Fruit fly (Drosophila melanogaster) whole organism, embryonic: ENCODE data around the gene CG13667.

Experiments used
- CG12104 ChIP-seq: fragments of 200-800 bp; sonication (Bioruptor generic); optimal IDR thresholded peaks from 3 replicates; lab custom pipeline; 2016; ENCODE audit warnings: missing biosample characterization, missing genetic modification characterization
- CG1233 ChIP-seq: fragments of 200-800 bp; sonication (Bioruptor generic); optimal IDR thresholded peaks from 4 replicates; lab custom pipeline; 2018; ENCODE audit warnings: missing biosample characterization, mild to moderate bottlenecking, missing genetic modification characterization
- CG1602 ChIP-seq: fragments of 200-800 bp; sonication (Bioruptor generic); optimal IDR thresholded peaks from 3 replicates; lab custom pipeline; 2016; ENCODE audit warnings: missing biosample characterization, missing genetic modification characterization
- CG4707 ChIP-seq: fragments of 200-800 bp; sonication (Bioruptor generic); optimal IDR thresholded peaks from 2 replicates; lab custom pipeline; 2018; ENCODE audit warnings: missing biosample characterization, mild to moderate bottlenecking, missing genetic modification characterization, moderate library complexity
- crc ChIP-seq: fragments of 200-800 bp; sonication (Bioruptor generic); optimal IDR thresholded peaks from 2 replicates; lab custom pipeline; 2016; ENCODE audit warnings: missing biosample characterization, missing genetic modification characterization
- odd ChIP-seq: fragments of 200-800 bp; sonication (Bioruptor generic); optimal IDR thresholded peaks from 2 replicates; lab custom pipeline; 2017; ENCODE audit warnings: missing biosample characterization, mild to moderate bottlenecking, missing genetic modification characterization
- peb ChIP-seq: fragments of 200-800 bp; sonication (Bioruptor generic); IDR thresholded peaks from 2 replicates; pipeline ENCODE4 v1.3.6; 2022; ENCODE audit warnings: missing biosample characterization, missing genetic modification characterization

DNA sequence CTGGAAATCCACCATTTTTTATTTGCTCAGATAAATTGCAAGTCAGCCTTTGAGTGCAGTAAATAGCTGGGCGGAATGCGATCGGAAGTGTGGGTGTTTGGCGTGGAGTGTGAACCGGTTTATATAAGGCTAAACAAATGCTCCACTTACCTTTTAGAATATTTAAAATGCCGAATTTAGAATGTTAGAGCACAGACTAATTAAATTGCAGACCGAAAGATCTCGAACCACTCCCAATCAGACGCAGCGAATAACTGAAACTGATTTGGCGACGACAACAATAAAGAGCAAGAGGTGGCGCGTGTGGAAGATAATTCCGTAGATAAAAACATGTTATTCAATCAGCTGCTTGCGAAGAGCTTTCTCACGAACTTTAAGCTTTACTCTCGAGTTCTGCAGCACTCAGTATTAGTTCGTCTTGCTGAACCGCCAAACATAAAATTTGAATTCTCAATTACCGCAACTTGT, 44.6 kb upstream of the CG13667 start, which contains the start of gene Idh:
- TF ChIP-seq crc (no peak), CG4707 (GFP tag; lab: Kevin White, UChicago) (no peak), CG1233 (GFP tag; lab: Kevin White, UChicago) (no peak), CG12104 (no peak), odd (peak; percentile 29), CG1602 (GFP tag; lab: Kevin White, UChicago) (no peak), peb (GFP tag; lab: Robert Waterston, UW) (no peak)
